Worm (Caenorhabditis elegans): ENCODE results near the gene Y39G8B.9.
"Not testable (repeated sequence)": the region's sequence is repeated elsewhere in the genome, so short reads cannot be mapped to it uniquely, and the experiment has no call there.

Y39G8B.9 gene

ce11 chrII:13994934-13995333 lies 13.8 kb downstream of the Y39G8B.9 start, which contains the start of gene Y39G8B.7:
Y39G8B.7 (minus strand) TSS chrII:13995034.
- TF ChIP-seq dao-5 (tag; optimal IDR thresholded peaks at IDR 0.05) (no peak), W03F9.2 (tag; optimal IDR thresholded peaks at IDR 0.05) (no peak), him-1 (tag; optimal IDR thresholded peaks at IDR 0.05) (no peak)

ce11 chrII:13997477-13997876 lies 16.3 kb downstream of the Y39G8B.9 start, which contains the start of gene F01D5.1:
F01D5.1 (minus strand) TSS chrII:13997581.
- TF ChIP-seq him-1 (tag; optimal IDR thresholded peaks at IDR 0.05), result no peak
- no peak for TF ChIP-seq W03F9.2 (tag; optimal IDR thresholded peaks at IDR 0.05)
- no peak for TF ChIP-seq dao-5 (tag; optimal IDR thresholded peaks at IDR 0.05)

ce11 chrII:13997989-13998388 lies 16.8 kb downstream of the Y39G8B.9 start:
- TF ChIP-seq W03F9.2 (tag; optimal IDR thresholded peaks at IDR 0.05) (no peak), him-1 (tag; optimal IDR thresholded peaks at IDR 0.05) (no peak), dao-5 (tag; optimal IDR thresholded peaks at IDR 0.05) (no peak)

ce11 chrII:13998964-13999363 lies 17.8 kb downstream of the Y39G8B.9 start, which contains the start of gene F01D5.2:
F01D5.2 (minus strand) TSS chrII:13999064.
- TF ChIP-seq dao-5 (tag; optimal IDR thresholded peaks at IDR 0.05) (no peak), W03F9.2 (tag; optimal IDR thresholded peaks at IDR 0.05) (no peak), him-1 (tag; optimal IDR thresholded peaks at IDR 0.05) (no peak)

- TF ChIP-seq him-1, dao-5, W03F9.2 (tag; optimal IDR thresholded peaks at IDR 0.05): not testable (repeated sequence)
These were observed 18.9 kb downstream of the Y39G8B.9 start, which contains the start of gene F01D5.3 for ce11 chrII:14000044-14000443. F01D5.3 (minus strand) TSS chrII:14000144.

ce11 chrII:14002200-14002599 lies 21.0 kb downstream of the Y39G8B.9 start, which contains the start of gene F01D5.5:
F01D5.5 (minus strand) TSS chrII:14002300.
- TF ChIP-seq him-1 (tag; optimal IDR thresholded peaks at IDR 0.05) (no peak), W03F9.2 (tag; optimal IDR thresholded peaks at IDR 0.05) (no peak), dao-5 (tag; optimal IDR thresholded peaks at IDR 0.05) (no peak)

ce11 chrII:14003821-14004430 lies 22.8 kb downstream of the Y39G8B.9 start:
- TF ChIP-seq him-1 (tag; optimal IDR thresholded peaks at IDR 0.05) (no peak), dao-5 (tag; optimal IDR thresholded peaks at IDR 0.05) (no peak), W03F9.2 (tag; optimal IDR thresholded peaks at IDR 0.05) (no peak)

- no peak for TF ChIP-seq W03F9.2 (tag; optimal IDR thresholded peaks at IDR 0.05)
- TF ChIP-seq him-1 (tag; optimal IDR thresholded peaks at IDR 0.05), result no peak
- no peak for TF ChIP-seq dao-5 (tag; optimal IDR thresholded peaks at IDR 0.05)
These were observed 23.6 kb downstream of the Y39G8B.9 start for ce11 chrII:14004770-14005169.

ce11 chrII:14005183-14005582 lies 24.0 kb downstream of the Y39G8B.9 start:
- TF ChIP-seq him-1 (tag; optimal IDR thresholded peaks at IDR 0.05) (no peak), dao-5 (tag; optimal IDR thresholded peaks at IDR 0.05) (no peak), W03F9.2 (tag; optimal IDR thresholded peaks at IDR 0.05) (no peak)

- no peak for TF ChIP-seq dao-5 (tag; optimal IDR thresholded peaks at IDR 0.05)
- TF ChIP-seq W03F9.2 (tag; optimal IDR thresholded peaks at IDR 0.05), result no peak
- no peak for TF ChIP-seq him-1 (tag; optimal IDR thresholded peaks at IDR 0.05)
These were observed 25.0 kb downstream of the Y39G8B.9 start, which contains the start of gene F01D5.6 for ce11 chrII:14006210-14006609. F01D5.6 (plus strand) TSS chrII:14006510.

- TF ChIP-seq him-1 (tag; optimal IDR thresholded peaks at IDR 0.05), result no peak
- TF ChIP-seq W03F9.2 (tag; optimal IDR thresholded peaks at IDR 0.05), result no peak
These were observed 27.2 kb downstream of the Y39G8B.9 start, which contains the start of gene F01D5.7 for ce11 chrII:14008359-14008758. F01D5.7 (plus strand) TSS chrII:14008659.

- TF ChIP-seq him-1 (tag; optimal IDR thresholded peaks at IDR 0.05) (no peak), dao-5 (tag; optimal IDR thresholded peaks at IDR 0.05) (no peak), W03F9.2 (tag; optimal IDR thresholded peaks at IDR 0.05) (no peak)
These were observed 29.7 kb downstream of the Y39G8B.9 start, which contains the start of gene F01D5.8 for ce11 chrII:14010656-14011376. F01D5.8 (plus strand) TSS chrII:14010706.

- TF ChIP-seq dao-5 (tag; optimal IDR thresholded peaks at IDR 0.05) (no peak), W03F9.2 (tag; optimal IDR thresholded peaks at IDR 0.05) (no peak), him-1 (tag; optimal IDR thresholded peaks at IDR 0.05) (no peak)
These were observed 33.5 kb downstream of the Y39G8B.9 start for ce11 chrII:14014637-14015036.

ce11 chrII:14016865-14017264 lies 35.7 kb downstream of the Y39G8B.9 start, which contains the start of gene cyp-37A1:
cyp-37A1 (minus strand) TSS chrII:14016965.
- no peak for TF ChIP-seq him-1 (tag; optimal IDR thresholded peaks at IDR 0.05)
- no peak for TF ChIP-seq W03F9.2 (tag; optimal IDR thresholded peaks at IDR 0.05)
- no peak for TF ChIP-seq dao-5 (tag; optimal IDR thresholded peaks at IDR 0.05)

Data from whole organism, L4/young adult.